Fruit fly (Drosophila melanogaster) whole organism, prepupa: Measurements from ENCODE around the gene CG3168.

Source experiments
- Blimp-1 ChIP-seq: fragments of 200-800 bp; sonication (Bioruptor generic); optimal IDR thresholded peaks from 3 replicates; lab custom pipeline; 2017; ENCODE audit warnings: missing biosample characterization, missing genetic modification characterization, mild to moderate bottlenecking, moderate library complexity, missing genetic modification reagents
- CG10631 ChIP-seq: fragments of 200-800 bp; sonication (Bioruptor generic); optimal IDR thresholded peaks from 2 replicates; lab custom pipeline; 2016; ENCODE audit warnings: missing biosample characterization, missing genetic modification characterization
- CG11902 ChIP-seq: fragments of 200-800 bp; sonication (Bioruptor generic); optimal IDR thresholded peaks from 3 replicates; lab custom pipeline; 2016; ENCODE audit warnings: missing biosample characterization, missing genetic modification characterization
- CG15336 ChIP-seq: fragments of 200-800 bp; sonication (Bioruptor generic); IDR thresholded peaks from 2 replicates; pipeline ENCODE4 v1.3.6; 2022; ENCODE audit warnings: missing biosample characterization, missing genetic modification characterization
- CG16779 ChIP-seq: fragments of 200-800 bp; sonication (Bioruptor generic); optimal IDR thresholded peaks from 3 replicates; lab custom pipeline; 2017; ENCODE audit warnings: missing biosample characterization, mild to moderate bottlenecking, missing genetic modification characterization
- CG31627 ChIP-seq: fragments of 200-800 bp; sonication (Bioruptor generic); optimal IDR thresholded peaks from 3 replicates; lab custom pipeline; 2016; ENCODE audit warnings: missing biosample characterization, missing genetic modification characterization
- CG32006 ChIP-seq: fragments of 200-800 bp; sonication (Bioruptor generic); optimal IDR thresholded peaks from 3 replicates; lab custom pipeline; 2017; ENCODE audit warnings: missing biosample characterization, mild to moderate bottlenecking, missing genetic modification characterization
- CG34406 ChIP-seq: fragments of 200-800 bp; sonication (Bioruptor generic); optimal IDR thresholded peaks from 3 replicates; lab custom pipeline; 2016; ENCODE audit warnings: missing biosample characterization, missing genetic modification characterization
- CG6163 ChIP-seq: fragments of 200-800 bp; sonication (Bioruptor generic); IDR thresholded peaks from 3 replicates; pipeline ENCODE4 v1.3.6; 2022; ENCODE audit warnings: missing biosample characterization, missing genetic modification characterization
- CG6276 ChIP-seq: fragments of 200-800 bp; sonication (Bioruptor generic); optimal IDR thresholded peaks from 2 replicates; lab custom pipeline; 2017; ENCODE audit warnings: missing biosample characterization, mild to moderate bottlenecking, missing genetic modification characterization
- CG6792 ChIP-seq: fragments of 200-800 bp; sonication (Bioruptor generic); optimal IDR thresholded peaks from 3 replicates; lab custom pipeline; 2016; ENCODE audit warnings: missing biosample characterization, missing genetic modification characterization
- CG6808 ChIP-seq: fragments of 200-800 bp; sonication (Bioruptor generic); optimal IDR thresholded peaks from 3 replicates; lab custom pipeline; 2017; ENCODE audit warnings: missing biosample characterization, missing genetic modification characterization, mild to moderate bottlenecking, moderate library complexity, missing genetic modification reagents
- CG7368 ChIP-seq: fragments of 200-800 bp; sonication (Bioruptor generic); optimal IDR thresholded peaks from 3 replicates; lab custom pipeline; 2016; ENCODE audit warnings: missing biosample characterization, missing genetic modification characterization
- CG8319 ChIP-seq: fragments of 200-800 bp; sonication (Bioruptor generic); optimal IDR thresholded peaks from 3 replicates; lab custom pipeline; 2016; ENCODE audit warnings: missing biosample characterization, missing genetic modification characterization
- CG8632 ChIP-seq: fragments of 200-800 bp; sonication (Bioruptor generic); optimal IDR thresholded peaks from 3 replicates; lab custom pipeline; 2016; ENCODE audit warnings: missing biosample characterization, missing genetic modification characterization
- CG9139 ChIP-seq: fragments of 200-800 bp; sonication (Bioruptor generic); optimal IDR thresholded peaks from 3 replicates; lab custom pipeline; 2017; ENCODE audit warnings: missing biosample characterization, mild to moderate bottlenecking, missing genetic modification characterization
- Eip75B ChIP-seq: fragments of 200-800 bp; sonication (Bioruptor generic); optimal IDR thresholded peaks from 3 replicates; lab custom pipeline; 2016; ENCODE audit warnings: missing biosample characterization, missing genetic modification characterization
- Eip78C ChIP-seq: fragments of 200-800 bp; sonication (Bioruptor generic); peaks from one replicate; lab custom pipeline; 2016; ENCODE audit warnings: missing biosample characterization, missing genetic modification characterization
- Eip93F ChIP-seq: fragments of 200-800 bp; sonication (Bioruptor generic); optimal IDR thresholded peaks from 2 replicates; lab custom pipeline; 2016; ENCODE audit warnings: missing biosample characterization, mild to moderate bottlenecking, missing genetic modification characterization
- Ets21C ChIP-seq: fragments of 200-800 bp; sonication (Bioruptor generic); optimal IDR thresholded peaks from 3 replicates; lab custom pipeline; 2016; ENCODE audit warnings: missing biosample characterization, missing genetic modification characterization
- Ets96B ChIP-seq: fragments of 200-800 bp; optimal IDR thresholded peaks from 2 replicates; lab custom pipeline; 2019; ENCODE audit warnings: missing biosample characterization, mild to moderate bottlenecking, missing genetic modification characterization, moderate library complexity
- Gug ChIP-seq: fragments of 200-800 bp; sonication (Bioruptor generic); IDR thresholded peaks from 2 replicates; pipeline ENCODE4 v1.3.6; 2022; ENCODE audit warnings: missing biosample characterization, missing genetic modification characterization
- Hr38 ChIP-seq: sonication (Bioruptor generic); optimal IDR thresholded peaks from 2 replicates; lab custom pipeline; 2016; ENCODE audit warnings: missing biosample characterization, missing genetic modification characterization
- Hr39 ChIP-seq: fragments of 200-800 bp; sonication (Bioruptor generic); optimal IDR thresholded peaks from 2 replicates; lab custom pipeline; 2016; ENCODE audit warnings: missing biosample characterization, missing genetic modification characterization
- Hr4 ChIP-seq: fragments of 200-800 bp; sonication (Bioruptor generic); optimal IDR thresholded peaks from 3 replicates; lab custom pipeline; 2016; ENCODE audit warnings: missing biosample characterization, missing genetic modification characterization
- Met ChIP-seq: fragments of 200-800 bp; sonication (Bioruptor generic); optimal IDR thresholded peaks from 3 replicates; lab custom pipeline; 2016; ENCODE audit warnings: missing biosample characterization, missing genetic modification characterization
- OdsH ChIP-seq: fragments of 200-800 bp; sonication (Bioruptor generic); optimal IDR thresholded peaks from 3 replicates; lab custom pipeline; 2016; ENCODE audit warnings: missing biosample characterization, missing genetic modification characterization
- Smox ChIP-seq: fragments of 200-800 bp; sonication (Bioruptor generic); optimal IDR thresholded peaks from 3 replicates; lab custom pipeline; 2016; ENCODE audit warnings: missing biosample characterization, missing genetic modification characterization
- Sox102F ChIP-seq: fragments of 200-800 bp; sonication (Bioruptor generic); optimal IDR thresholded peaks from 2 replicates; lab custom pipeline; 2016; ENCODE audit warnings: missing biosample characterization, mild to moderate bottlenecking, missing genetic modification characterization
- achi ChIP-seq: fragments of 200-800 bp; sonication (Bioruptor generic); optimal IDR thresholded peaks from 3 replicates; lab custom pipeline; 2016; ENCODE audit warnings: missing biosample characterization, missing genetic modification characterization
- cyc ChIP-seq: fragments of 200-800 bp; sonication (Bioruptor generic); optimal IDR thresholded peaks from 3 replicates; lab custom pipeline; 2016; ENCODE audit warnings: missing biosample characterization, missing genetic modification characterization
- dac ChIP-seq: fragments of 200-800 bp; sonication (Bioruptor generic); optimal IDR thresholded peaks from 2 replicates; lab custom pipeline; 2017; ENCODE audit warnings: missing biosample characterization, mild to moderate bottlenecking, missing genetic modification characterization
- dsx ChIP-seq: fragments of 200-800 bp; optimal IDR thresholded peaks from 3 replicates; lab custom pipeline; 2019; ENCODE audit warnings: missing biosample characterization, mild to moderate bottlenecking, missing genetic modification characterization, moderate library complexity; ENCODE audit not compliant: poor library complexity, severe bottlenecking
- fd59A ChIP-seq: fragments of 200-800 bp; sonication (Bioruptor generic); optimal IDR thresholded peaks from 2 replicates; lab custom pipeline; 2017; ENCODE audit warnings: missing biosample characterization, mild to moderate bottlenecking, missing genetic modification characterization, missing genetic modification reagents
- fd85E ChIP-seq: fragments of 200-800 bp; sonication (Bioruptor generic); optimal IDR thresholded peaks from 3 replicates; lab custom pipeline; 2016; ENCODE audit warnings: missing biosample characterization, missing genetic modification characterization
- fkh ChIP-seq: fragments of 200-800 bp; sonication (Bioruptor generic); optimal IDR thresholded peaks from 3 replicates; lab custom pipeline; 2017; ENCODE audit warnings: missing biosample characterization, mild to moderate bottlenecking, missing genetic modification characterization, moderate library complexity
- lz ChIP-seq: fragments of 200-800 bp; sonication (Bioruptor generic); optimal IDR thresholded peaks from 3 replicates; lab custom pipeline; 2016; ENCODE audit warnings: missing biosample characterization, missing genetic modification characterization
- pdm3 ChIP-seq: fragments of 200-800 bp; sonication (Bioruptor generic); optimal IDR thresholded peaks from 3 replicates; lab custom pipeline; 2016; ENCODE audit warnings: missing biosample characterization, missing genetic modification characterization
- spab ChIP-seq: fragments of 200-800 bp; sonication (Bioruptor generic); optimal IDR thresholded peaks from 2 replicates; lab custom pipeline; 2017; ENCODE audit warnings: missing biosample characterization, mild to moderate bottlenecking, missing genetic modification characterization, missing genetic modification reagents
- svp ChIP-seq: fragments of 200-800 bp; sonication (Bioruptor generic); peaks from one replicate; lab custom pipeline; 2016; ENCODE audit warnings: missing biosample characterization, missing genetic modification characterization
- topi ChIP-seq: fragments of 200-800 bp; sonication (Bioruptor generic); optimal IDR thresholded peaks from 3 replicates; lab custom pipeline; 2016; ENCODE audit warnings: missing biosample characterization, missing genetic modification characterization
- vri ChIP-seq: fragments of 200-800 bp; sonication (Bioruptor generic); optimal IDR thresholded peaks from 3 replicates; lab custom pipeline; 2016; ENCODE audit warnings: missing biosample characterization, mild to moderate bottlenecking, missing genetic modification characterization

Gene CG3168

DNA sequence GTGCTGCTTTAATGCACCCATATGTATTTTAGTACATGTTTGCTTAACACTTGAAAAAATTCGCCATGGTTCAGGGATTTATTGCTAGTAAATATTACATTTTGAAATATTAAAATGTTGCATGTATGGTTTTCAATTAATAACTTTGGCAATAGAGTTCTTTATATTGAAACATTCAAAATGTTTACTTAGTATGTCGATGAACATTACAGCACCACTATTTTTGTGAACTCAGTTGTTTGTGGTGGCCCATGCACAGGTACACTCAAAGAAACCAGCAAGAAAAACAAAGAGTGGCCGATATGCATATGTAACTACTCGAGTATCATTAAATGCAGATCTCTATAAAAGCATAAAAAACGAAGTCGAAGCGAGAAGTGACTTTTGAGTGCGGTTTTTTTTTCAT is 37.8 kb downstream of the CG3168 start (continued):
- peak; percentile 15 for TF ChIP-seq Hr39 (GFP tag; lab: Kevin White, UChicago)
- TF ChIP-seq Eip78C (GFP tag; lab: Kevin White, UChicago): peak; percentile 94
- TF ChIP-seq vri (GFP tag; lab: Kevin White, UChicago): no peak
- TF ChIP-seq svp (GFP tag; lab: Kevin White, UChicago): peak; percentile 52
- TF ChIP-seq CG6792: peak; percentile 28
- peak; percentile 83 for TF ChIP-seq Gug (GFP tag; lab: Robert Waterston, UW)
- TF ChIP-seq Sox102F (GFP tag; lab: Kevin White, UChicago): no peak
- TF ChIP-seq spab (GFP tag; lab: Kevin White, UChicago): peak; percentile 62
- TF ChIP-seq Ets21C (GFP tag; lab: Kevin White, UChicago): no peak
- TF ChIP-seq CG8319 (GFP tag; lab: Kevin White, UChicago): no peak
- TF ChIP-seq cyc (GFP tag; lab: Kevin White, UChicago): no peak
- no peak for TF ChIP-seq Smox (GFP tag; lab: Kevin White, UChicago)
- TF ChIP-seq CG34406: peak; percentile 25
- no peak for TF ChIP-seq Hr38
- TF ChIP-seq CG8632 (GFP tag; lab: Kevin White, UChicago): peak; percentile 51
- TF ChIP-seq lz (GFP tag; lab: Kevin White, UChicago): peak; percentile 26

DNA sequence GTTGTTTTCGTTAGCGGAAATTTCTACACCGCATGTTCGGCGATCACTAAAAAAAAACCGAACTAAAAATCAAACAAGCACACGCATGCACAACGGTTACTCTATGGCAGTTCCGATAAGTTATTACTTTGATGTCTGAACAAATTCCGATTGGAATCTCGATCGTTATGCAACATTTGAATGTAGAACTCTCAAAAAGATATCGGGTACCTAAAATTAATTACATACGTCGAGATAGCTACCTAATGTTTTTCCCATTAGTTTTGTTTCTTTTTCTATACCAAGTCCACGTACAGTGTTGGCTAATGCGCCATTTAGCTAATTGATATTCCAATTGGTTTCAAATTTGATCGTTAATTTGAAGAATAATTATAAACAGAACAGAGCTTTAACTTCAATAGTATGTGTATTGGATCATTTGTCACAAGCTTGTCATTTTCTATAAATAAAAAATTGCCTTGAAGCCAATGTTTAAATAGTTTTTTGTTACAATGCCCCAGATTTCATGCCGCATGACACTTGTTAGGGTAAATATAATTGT is 38.7 kb downstream of the CG3168 start:
- TF ChIP-seq Smox (GFP tag; lab: Kevin White, UChicago): no peak
- no peak for TF ChIP-seq CG7368 (GFP tag; lab: Kevin White, UChicago)
- no peak for TF ChIP-seq fd85E (GFP tag; lab: Kevin White, UChicago)
- no peak for TF ChIP-seq CG6808 (GFP tag; lab: Kevin White, UChicago)
- no peak for TF ChIP-seq CG16779 (tag; lab: Kevin White, UChicago)
- no peak for TF ChIP-seq Sox102F (GFP tag; lab: Kevin White, UChicago)
- no peak for TF ChIP-seq fd59A (GFP tag; lab: Kevin White, UChicago)
- TF ChIP-seq dsx (GFP tag; lab: Kevin White, UChicago): no peak
- no peak for TF ChIP-seq CG10631 (GFP tag; lab: Kevin White, UChicago)
- TF ChIP-seq topi (GFP tag; lab: Kevin White, UChicago): no peak
- TF ChIP-seq CG15336: no peak
- TF ChIP-seq CG31627 (GFP tag; lab: Kevin White, UChicago): no peak
- no peak for TF ChIP-seq lz (GFP tag; lab: Kevin White, UChicago)
- no peak for TF ChIP-seq Hr38
- TF ChIP-seq fkh: no peak
- TF ChIP-seq Ets96B (tag; lab: Kevin White, UChicago): no peak

DNA sequence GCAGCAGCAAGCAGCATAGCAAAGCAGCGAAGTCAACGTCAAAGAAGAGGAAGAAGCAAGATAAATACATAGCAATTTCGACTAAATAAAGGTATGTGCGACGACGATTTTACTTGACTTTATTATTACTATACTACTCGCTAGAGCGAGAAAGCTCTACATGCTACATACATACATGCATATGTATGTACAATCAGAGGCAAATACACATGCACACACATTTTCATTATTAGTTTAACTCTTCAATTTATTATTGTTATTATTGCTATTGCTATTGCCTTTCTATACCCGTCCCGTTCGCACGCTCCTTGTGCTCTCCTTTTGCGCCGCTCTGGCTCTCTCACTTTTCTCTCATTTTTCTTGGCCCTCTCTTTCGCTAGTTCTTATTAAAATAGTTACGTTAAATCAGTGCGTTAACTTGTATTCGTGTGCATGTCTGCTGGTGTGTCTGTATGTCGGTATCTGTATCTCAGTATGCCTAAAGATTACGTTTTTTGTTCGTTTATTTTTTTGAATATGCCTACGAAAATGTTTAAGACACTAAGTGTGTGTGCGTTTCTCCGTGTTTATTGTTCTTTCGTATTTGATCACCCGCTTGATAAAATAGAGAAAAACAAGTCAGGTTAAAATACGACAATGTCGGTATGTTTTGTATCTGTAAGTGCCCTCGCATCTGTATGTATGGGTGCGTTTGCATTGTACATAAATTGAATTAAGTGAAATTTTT is 39.4 kb downstream of the CG3168 start:
- TF ChIP-seq CG15336: no peak
- peak; percentile 80 for TF ChIP-seq fkh

DNA sequence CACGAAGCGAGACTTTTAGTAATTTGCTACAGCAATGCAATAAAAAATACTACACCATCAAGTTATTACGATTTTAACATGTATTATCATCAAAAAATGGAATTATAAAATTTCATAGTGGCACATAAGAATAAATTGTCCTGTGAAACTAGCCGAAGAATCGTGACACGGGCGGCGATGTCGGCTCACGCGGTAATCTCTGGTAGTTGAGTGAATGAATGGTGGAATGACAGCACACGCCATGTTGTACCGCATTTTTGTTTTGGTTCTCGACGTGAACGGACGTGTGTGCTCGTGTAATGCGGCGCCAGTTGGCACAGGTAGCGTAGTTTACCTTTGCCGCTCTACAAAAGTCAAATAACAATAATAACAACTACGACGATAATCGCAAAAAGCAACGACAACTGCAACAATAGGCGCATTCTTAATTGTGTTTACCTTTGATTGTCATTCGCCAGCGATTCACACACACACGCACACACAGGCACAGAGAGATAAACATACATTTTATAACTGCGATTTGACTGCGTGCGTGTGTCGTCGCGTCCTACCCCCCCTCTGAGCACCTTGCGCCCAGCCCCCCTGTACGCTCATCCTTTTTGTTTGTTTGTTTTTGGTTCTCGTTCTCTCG is 40.4 kb downstream of the CG3168 start, which contains the start of gene CG14441:
Gene CG14441, plus strand, starts transcription at position 254 of the 631 bp plus-strand sequence.
- no peak for TF ChIP-seq CG31627 (GFP tag; lab: Kevin White, UChicago)
- TF ChIP-seq Eip93F (GFP tag; lab: Kevin White, UChicago): peak; percentile 67
- TF ChIP-seq CG11902 (GFP tag; lab: Kevin White, UChicago): no peak
- TF ChIP-seq achi (GFP tag; lab: Kevin White, UChicago): peak; percentile 25
- TF ChIP-seq cyc (GFP tag; lab: Kevin White, UChicago): no peak
- peak; percentile 54; the same call in 1 of the 3 replicates for TF ChIP-seq CG6163 (GFP tag; lab: Robert Waterston, UW)
- peak; percentile 46 for TF ChIP-seq CG34406
- peak; percentile 37 for TF ChIP-seq Hr4
- TF ChIP-seq Smox (GFP tag; lab: Kevin White, UChicago): peak; percentile 6
- peak; percentile 18 for TF ChIP-seq CG6276 (GFP tag; lab: Kevin White, UChicago)
- TF ChIP-seq CG6808 (GFP tag; lab: Kevin White, UChicago): peak; percentile 58
- peak; percentile 52 for TF ChIP-seq CG8632 (GFP tag; lab: Kevin White, UChicago)
- TF ChIP-seq Met (GFP tag; lab: Kevin White, UChicago): peak; percentile 69
- peak; percentile 23 for TF ChIP-seq Eip75B (GFP tag; lab: Kevin White, UChicago)
- no peak for TF ChIP-seq Blimp-1 (GFP tag; lab: Kevin White, UChicago)
- peak; percentile 46 for TF ChIP-seq pdm3 (GFP tag; lab: Kevin White, UChicago)
- TF ChIP-seq OdsH (GFP tag; lab: Kevin White, UChicago): peak; percentile 29
- TF ChIP-seq CG9139 (GFP tag; lab: Kevin White, UChicago): peak; percentile 70
- no peak for TF ChIP-seq Hr38
- no peak for TF ChIP-seq dac
- peak; percentile 17 for TF ChIP-seq Ets21C (GFP tag; lab: Kevin White, UChicago)
- TF ChIP-seq spab (GFP tag; lab: Kevin White, UChicago): no peak
- TF ChIP-seq CG32006 (GFP tag; lab: Kevin White, UChicago): peak; percentile 24
- peak; percentile 6 for TF ChIP-seq CG10631 (GFP tag; lab: Kevin White, UChicago)
- TF ChIP-seq CG16779 (tag; lab: Kevin White, UChicago): peak; percentile 75
